Worm (Caenorhabditis elegans): ENCODE results near the gene sprp-4.

DNA sequence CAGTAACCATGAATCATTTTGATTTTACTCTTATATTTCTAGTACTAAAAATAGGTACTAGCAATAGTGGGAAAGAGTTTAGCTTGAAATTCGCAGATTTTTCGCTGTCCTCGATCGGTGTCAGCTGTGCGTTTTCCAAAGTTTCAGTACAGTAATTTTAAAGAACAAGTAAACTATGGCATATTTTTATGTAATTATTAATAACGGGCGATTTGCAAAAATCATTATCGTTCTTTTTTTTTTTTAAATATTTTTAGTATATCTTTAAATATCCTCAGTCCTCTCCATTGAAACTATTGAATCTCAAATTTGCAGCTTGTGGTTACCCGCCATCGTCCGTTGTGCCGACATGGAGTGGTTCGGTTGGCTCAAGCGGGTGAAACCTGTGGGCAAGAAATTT, 39.4 kb upstream of the sprp-4 start, which contains the start of gene C13E3.1:
- no peak for TF ChIP-seq F13C5.2 (tag; optimal IDR thresholded peaks at IDR 0.05)
- no peak for TF ChIP-seq hmbx-1 (tag; optimal IDR thresholded peaks at IDR 0.05)
- no peak for TF ChIP-seq ama-1 (optimal IDR thresholded peaks at IDR 0.05)
